Worm (Caenorhabditis elegans) whole organism, L4/young adult: Measurements from ENCODE around the gene ugt-45.

Source experiments
- dao-5 ChIP-seq: sonication (generic microtip); optimal IDR thresholded peaks from 2 replicates; lab custom pipeline; 2016; ENCODE audit warnings: missing genotype, missing genetic modification characterization, moderate library complexity, missing compliant biosample characterization
- him-1 ChIP-seq: sonication (generic microtip); optimal IDR thresholded peaks from 2 replicates; lab custom pipeline; 2016; ENCODE audit warnings: missing genotype, missing genetic modification reagents, missing genetic modification characterization, missing compliant biosample characterization

ce11 chrIV:3738655-3739403 lies 12.1 kb downstream of the ugt-45 start, which contains the start of gene nape-2:
- TF ChIP-seq him-1 (tag; lab: Kevin White, UChicago): no peak
- no peak for TF ChIP-seq dao-5 (tag; lab: Kevin White, UChicago)
